Worm (Caenorhabditis elegans): ENCODE results near the gene gcy-36.

DNA sequence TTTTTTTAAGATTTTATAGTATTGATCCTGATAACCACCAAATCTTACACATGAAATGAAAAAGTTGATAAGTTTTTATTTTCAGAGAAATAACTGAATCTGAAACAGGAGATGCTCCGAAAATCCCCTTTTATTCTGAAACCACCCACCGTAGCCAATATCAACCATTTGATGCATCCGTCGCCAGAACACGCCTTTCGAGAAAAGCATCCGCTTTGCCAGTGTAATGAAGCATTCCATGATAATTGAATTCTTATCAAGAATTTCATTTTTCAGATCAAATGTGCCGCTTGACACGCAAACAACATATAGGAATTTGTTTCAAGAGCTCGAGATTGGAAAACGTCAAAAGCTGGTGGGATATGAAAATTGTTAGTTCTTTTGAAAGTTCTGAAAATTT, 26.0 kb downstream of the gcy-36 start, which contains the start of gene tbh-1:
- no peak for TF ChIP-seq egl-27 (tag; optimal IDR thresholded peaks at IDR 0.05)
- no peak for TF ChIP-seq nhr-237 (tag; optimal IDR thresholded peaks at IDR 0.05)
- TF ChIP-seq dpl-1 (GFP tag; optimal IDR thresholded peaks at IDR 0.05): no peak
- no peak for TF ChIP-seq snpc-4 (tag; optimal IDR thresholded peaks at IDR 0.05)
- TF ChIP-seq zag-1 (tag; optimal IDR thresholded peaks at IDR 0.05): no peak
